Worm (Caenorhabditis elegans) whole organism, L2 larva: Measurements from ENCODE around the gene dpf-4.

Experiments used
- ama-1 ChIP-seq: fragments of 150-350 bp; optimal IDR thresholded peaks from 2 replicates; lab custom pipeline; 2018; ENCODE audit warnings: inconsistent platforms
- ceh-82 ChIP-seq: fragments of 150-350 bp; optimal IDR thresholded peaks from 2 replicates; lab custom pipeline; 2014; ENCODE audit warnings: missing biosample characterization, missing genetic modification characterization
- dmd-4 ChIP-seq: sonication (generic microtip); optimal IDR thresholded peaks from 2 replicates; lab custom pipeline; 2017; ENCODE audit warnings: missing biosample characterization, missing genetic modification characterization
- fos-1 ChIP-seq: fragments of 150-350 bp; optimal IDR thresholded peaks from 2 replicates; lab custom pipeline; 2014; ENCODE audit warnings: missing biosample characterization, missing genetic modification characterization
- lin-13 ChIP-seq: fragments of 150-350 bp; optimal IDR thresholded peaks from 2 replicates; lab custom pipeline; 2014; ENCODE audit warnings: missing biosample characterization, missing genetic modification reagents, missing genetic modification characterization
- lin-39 ChIP-seq: fragments of 150-350 bp; optimal IDR thresholded peaks from 2 replicates; lab custom pipeline; 2014; ENCODE audit warnings: missing biosample characterization, missing genetic modification reagents, missing genetic modification characterization
- nhr-6 ChIP-seq: fragments of 150-350 bp; optimal IDR thresholded peaks from 2 replicates; lab custom pipeline; 2014; ENCODE audit warnings: missing biosample characterization, missing genetic modification characterization
- ztf-11 ChIP-seq: sonication (generic microtip); optimal IDR thresholded peaks from 2 replicates; lab custom pipeline; 2017; ENCODE audit warnings: missing biosample characterization, missing genetic modification characterization
- ztf-4 ChIP-seq: fragments of 150-350 bp; optimal IDR thresholded peaks from 2 replicates; lab custom pipeline; 2014; ENCODE audit warnings: missing biosample characterization, missing genetic modification characterization

DNA sequence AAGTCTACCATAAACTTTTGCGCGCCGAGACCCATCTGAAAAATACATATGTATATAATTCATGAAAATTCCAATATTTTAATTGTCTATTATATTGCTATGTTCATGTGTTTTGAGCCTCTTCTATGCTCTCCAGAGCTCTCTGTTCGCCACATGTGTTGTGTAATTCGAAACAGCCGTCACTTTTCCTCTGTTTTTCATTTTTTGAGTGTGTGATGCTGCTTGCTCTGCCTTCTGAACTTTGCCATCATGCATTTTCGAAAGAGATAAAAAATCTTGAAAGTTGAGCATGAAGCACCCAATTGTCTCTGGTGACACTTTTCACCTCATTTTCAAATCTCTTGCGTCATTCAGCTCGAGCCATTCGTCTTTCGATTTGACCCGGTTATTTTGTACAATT, 13.2 kb downstream of the dpf-4 start:
- TF ChIP-seq fos-1 (tag; lab: Kevin White, UChicago) (no peak), ztf-4 (tag; lab: Kevin White, UChicago) (no peak), ceh-82 (tag; lab: Kevin White, UChicago) (no peak), dmd-4 (tag; lab: Kevin White, UChicago) (no peak), lin-39 (tag; lab: Kevin White, UChicago) (no peak), lin-13 (GFP tag; lab: Kevin White, UChicago) (no peak), ama-1 (lab: Kevin White, UChicago) (no peak), ztf-11 (tag; lab: Kevin White, UChicago) (no peak), nhr-6 (tag; lab: Kevin White, UChicago) (no peak)
